Worm (Caenorhabditis elegans) whole organism, L3 larva: Measurements from ENCODE around the gene rnh-2.

ENCODE experiments used
- ZK546.5 ChIP-seq: sonication (generic microtip); optimal IDR thresholded peaks from 2 replicates; lab custom pipeline; 2017; ENCODE audit warnings: missing biosample characterization, missing genetic modification characterization
- elt-1 ChIP-seq: fragments of 150-350 bp; optimal IDR thresholded peaks from 2 replicates; lab custom pipeline; 2014; ENCODE audit warnings: missing biosample characterization, missing genetic modification characterization
- elt-3 ChIP-seq, 3 experiments: fragments of 150-350 bp in 1 of 3; sonication (generic microtip) in 2 of 3; optimal IDR thresholded peaks; 2 replicates in 2 of 3; 4 replicates in 1 of 3; lab custom pipeline; 2014 to 2017; ENCODE audit warnings: missing biosample characterization in 3 of 3, missing genetic modification characterization in 3 of 3
- mdl-1 ChIP-seq: fragments of 150-350 bp; optimal IDR thresholded peaks from 2 replicates; lab custom pipeline; 2014; ENCODE audit warnings: missing biosample characterization, missing genetic modification characterization
- nhr-11 ChIP-seq: fragments of 150-350 bp; optimal IDR thresholded peaks from 2 replicates; lab custom pipeline; 2014; ENCODE audit warnings: missing biosample characterization, missing genetic modification characterization
- nhr-23 ChIP-seq: fragments of 150-350 bp; optimal IDR thresholded peaks from 2 replicates; lab custom pipeline; 2014; ENCODE audit warnings: missing biosample characterization, missing genetic modification reagents, missing genetic modification characterization
- nhr-237 ChIP-seq: fragments of 150-350 bp; optimal IDR thresholded peaks from 2 replicates; lab custom pipeline; 2014; ENCODE audit warnings: missing biosample characterization, missing genetic modification characterization
- skn-1 ChIP-seq: fragments of 150-350 bp; optimal IDR thresholded peaks from 2 replicates; lab custom pipeline; 2014; ENCODE audit warnings: missing biosample characterization, missing genetic modification characterization
- snpc-4 ChIP-seq: fragments of 150-350 bp; optimal IDR thresholded peaks from 2 replicates; lab custom pipeline; 2014; ENCODE audit warnings: missing biosample characterization, missing genetic modification characterization
- unc-62 ChIP-seq: fragments of 150-350 bp; sonication (generic microtip); optimal IDR thresholded peaks from 4 replicates; lab custom pipeline; 2014; ENCODE audit warnings: missing biosample characterization, missing genetic modification reagents, missing genetic modification characterization
- ztf-11 ChIP-seq: fragments of 150-350 bp; optimal IDR thresholded peaks from 2 replicates; lab custom pipeline; 2014; ENCODE audit warnings: missing biosample characterization, missing genetic modification characterization
- ztf-4 ChIP-seq: fragments of 150-350 bp; optimal IDR thresholded peaks from 2 replicates; lab custom pipeline; 2014; ENCODE audit warnings: missing biosample characterization, missing genetic modification characterization

ce11 chrII:8566806-8567266, 49.9 kb downstream of the rnh-2 start, which contains the start of gene F54C9.3:
- TF ChIP-seq unc-62 (no peak), ZK546.5 (tag; lab: Kevin White, UChicago) (no peak), elt-1 (tag; lab: Kevin White, UChicago) (no peak), elt-3 (tag; optimal IDR thresholded peaks at IDR 0.05; lab: Kevin White, UChicago) (no peak), nhr-23 (tag; lab: Kevin White, UChicago) (no peak), ztf-11 (no peak), nhr-11 (no peak), mdl-1 (tag; lab: Kevin White, UChicago) (no peak), snpc-4 (tag; lab: Kevin White, UChicago) (no peak), nhr-237 (no peak), skn-1 (no peak), ztf-4 (no peak)
